Fruit fly (Drosophila melanogaster): ENCODE results near the gene CG5888.

Gene CG5888

dm6 chr2L:16472184-16472583, 23.9 kb upstream of the CG5888 start:
- no peak for TF ChIP-seq CG15710 (tag; optimal IDR thresholded peaks at IDR 0.05)
- TF ChIP-seq CG32121 (GFP tag; IDR thresholded peaks at IDR 0.05) = no peak
- no peak for TF ChIP-seq Pif1A (GFP tag; optimal IDR thresholded peaks at IDR 0.05)
- no peak for TF ChIP-seq CG34367 (tag; optimal IDR thresholded peaks at IDR 0.05)

dm6 chr2L:16469749-16470148, 21.5 kb upstream of the CG5888 start:
- TF ChIP-seq CG8159 (tag; optimal IDR thresholded peaks at IDR 0.05) = no peak
- TF ChIP-seq CG12605 (GFP tag; IDR thresholded peaks at IDR 0.05) = no peak
- peak; percentile 59 for TF ChIP-seq CG14655 (GFP tag; optimal IDR thresholded peaks at IDR 0.05)
- TF ChIP-seq Snoo (tag; optimal IDR thresholded peaks at IDR 0.05) = no peak
- TF ChIP-seq rn (GFP tag; IDR thresholded peaks at IDR 0.05) = no peak
- TF ChIP-seq fd96Ca (GFP tag; IDR thresholded peaks at IDR 0.05) = no peak
- no peak for TF ChIP-seq CG17806 (tag; optimal IDR thresholded peaks at IDR 0.05)
- peak; percentile 34 for TF ChIP-seq CG8301 (tag; optimal IDR thresholded peaks at IDR 0.05)

dm6 chr2L:16463657-16464056, 15.4 kb upstream of the CG5888 start:
- TF ChIP-seq CG15710 (tag; optimal IDR thresholded peaks at IDR 0.05) (no peak), CG13204 (GFP tag; optimal IDR thresholded peaks at IDR 0.05) (peak; percentile 3), CG8301 (tag; optimal IDR thresholded peaks at IDR 0.05) (no peak), CG34367 (tag; optimal IDR thresholded peaks at IDR 0.05) (no peak), EcR (GFP tag; optimal IDR thresholded peaks at IDR 0.05) (no peak)

- TF ChIP-seq CG8301 (tag; optimal IDR thresholded peaks at IDR 0.05) (no peak), Snoo (tag; optimal IDR thresholded peaks at IDR 0.05) (no peak), rn (GFP tag; IDR thresholded peaks at IDR 0.05) (no peak), CG34367 (tag; optimal IDR thresholded peaks at IDR 0.05) (no peak), Pif1B (GFP tag; optimal IDR thresholded peaks at IDR 0.05) (no peak), CG32121 (GFP tag; IDR thresholded peaks at IDR 0.05) (no peak), CG10348 (GFP tag; IDR thresholded peaks at IDR 0.05) (no peak), Ets98B (GFP tag; IDR thresholded peaks at IDR 0.05) (no peak), CG12605 (GFP tag; IDR thresholded peaks at IDR 0.05) (no peak), D1 (tag; optimal IDR thresholded peaks at IDR 0.05) (no peak), CG15710 (tag; optimal IDR thresholded peaks at IDR 0.05) (no peak), CG14655 (GFP tag; optimal IDR thresholded peaks at IDR 0.05) (no peak), CG9948 (tag; optimal IDR thresholded peaks at IDR 0.05) (no peak), CG8159 (tag; optimal IDR thresholded peaks at IDR 0.05) (no peak), Pif1A (GFP tag; optimal IDR thresholded peaks at IDR 0.05) (no peak), EcR (GFP tag; optimal IDR thresholded peaks at IDR 0.05) (no peak), gl (tag; optimal IDR thresholded peaks at IDR 0.05) (no peak)
These were observed 10.1 kb upstream of the CG5888 start for dm6 chr2L:16458385-16458784.

dm6 chr2L:16451858-16452257, 3.6 kb upstream of the CG5888 start:
- TF ChIP-seq CG8159 (tag; optimal IDR thresholded peaks at IDR 0.05) (no peak), Snoo (tag; optimal IDR thresholded peaks at IDR 0.05) (no peak)

dm6 chr2L:16450891-16451290, 2.6 kb upstream of the CG5888 start, which contains the start of gene Idgf3:
Gene Idgf3, plus strand, starts transcription at chr2L:16450907.
- no peak for TF ChIP-seq CG14655 (GFP tag; optimal IDR thresholded peaks at IDR 0.05)
- TF ChIP-seq CG8301 (tag; optimal IDR thresholded peaks at IDR 0.05) = no peak
- TF ChIP-seq CG17806 (tag; optimal IDR thresholded peaks at IDR 0.05) = no peak
- peak; percentile 9 for TF ChIP-seq EcR (GFP tag; optimal IDR thresholded peaks at IDR 0.05)
- no peak for TF ChIP-seq CG13204 (GFP tag; optimal IDR thresholded peaks at IDR 0.05)
- TF ChIP-seq Pif1A (GFP tag; optimal IDR thresholded peaks at IDR 0.05) = no peak
- no peak for TF ChIP-seq fd96Ca (GFP tag; IDR thresholded peaks at IDR 0.05)
- TF ChIP-seq CG34367 (tag; optimal IDR thresholded peaks at IDR 0.05) = no peak
- TF ChIP-seq Ets98B (GFP tag; IDR thresholded peaks at IDR 0.05) = peak; percentile 13; the same call in 1 of the 2 replicates
- no peak for TF ChIP-seq CG10348 (GFP tag; IDR thresholded peaks at IDR 0.05)
- no peak for TF ChIP-seq CG15710 (tag; optimal IDR thresholded peaks at IDR 0.05)
- TF ChIP-seq CG12605 (GFP tag; IDR thresholded peaks at IDR 0.05) = no peak
- 0 out of 3 replicates have a peak, but pooled peaks have one; percentile 29 for TF ChIP-seq CG4496 (GFP tag; IDR thresholded peaks at IDR 0.05)
- TF ChIP-seq D1 (tag; optimal IDR thresholded peaks at IDR 0.05) = no peak

- TF ChIP-seq gl (tag; optimal IDR thresholded peaks at IDR 0.05) (peak; percentile 46), fd96Ca (GFP tag; IDR thresholded peaks at IDR 0.05) (no peak), CG9948 (tag; optimal IDR thresholded peaks at IDR 0.05) (no peak), CG13204 (GFP tag; optimal IDR thresholded peaks at IDR 0.05) (peak; percentile 44), EcR (GFP tag; optimal IDR thresholded peaks at IDR 0.05) (peak; percentile 97)
These were observed 325 bp downstream of the CG5888 start for dm6 chr2L:16447875-16448412.
